Fruit fly (Drosophila melanogaster): Measurements from ENCODE around the gene Set.
A peak's percentile ranks its signal among the peaks of the same experiment; 100 is the strongest.

Gene Set

DNA sequence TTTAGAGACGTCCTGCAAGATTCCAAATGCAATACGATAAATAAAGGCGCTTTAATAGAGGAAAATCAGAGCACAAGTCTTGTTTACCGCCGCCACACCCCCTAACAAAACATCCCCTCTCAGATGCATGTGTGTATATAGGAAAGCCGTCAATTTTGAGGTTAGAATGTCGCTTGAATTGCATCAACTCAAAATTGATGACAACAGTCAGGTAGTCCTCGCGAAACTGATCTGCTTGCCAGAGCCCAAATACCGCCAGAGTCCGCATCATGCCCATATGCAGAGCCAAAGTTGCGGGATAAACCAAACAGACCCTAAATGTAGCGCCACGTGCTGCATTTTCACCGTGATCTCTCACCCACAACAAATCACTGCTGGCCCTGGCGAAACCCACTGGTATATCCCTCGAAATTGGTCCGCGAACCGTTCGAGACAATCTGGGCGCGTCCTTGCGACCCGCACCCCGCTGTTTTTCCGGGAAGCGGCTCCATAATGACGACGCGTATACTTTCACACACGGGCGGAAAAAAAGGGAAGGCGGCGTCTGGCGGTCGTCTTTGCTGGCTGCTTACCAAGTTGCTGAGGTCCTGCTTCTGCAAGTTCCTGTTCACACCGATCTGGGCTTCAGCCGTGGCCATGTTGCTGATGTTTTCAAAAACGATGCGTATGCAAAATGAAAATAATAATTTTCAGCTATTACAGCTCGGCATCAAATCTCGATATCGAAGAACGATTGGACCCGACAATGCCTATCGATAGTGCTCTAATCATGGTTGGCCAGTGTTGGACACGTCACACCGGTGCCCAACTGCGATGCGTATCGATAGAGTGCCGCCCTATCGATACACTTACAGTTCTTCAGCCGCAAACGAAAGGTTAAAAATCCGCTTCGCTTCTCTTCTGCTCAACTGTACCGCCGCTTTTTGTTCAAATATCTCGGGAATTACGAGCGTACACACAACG lies at the start of gene Set, which contains the start of gene eIF2gamma (continued):
- TF ChIP-seq Doc3 (GFP tag; IDR thresholded peaks at IDR 0.05; ENCODE audit: partially characterized antibody) (peak; percentile 85), wdn (GFP tag; IDR thresholded peaks at IDR 0.05) (0 out of 2 replicates have a peak, but pooled peaks have one; percentile 13), CG14860 (GFP tag; IDR thresholded peaks at IDR 0.05; ENCODE audit: partially characterized antibody) (peak; percentile 96), CG1024 (GFP tag; IDR thresholded peaks at IDR 0.05) (peak; percentile 39; the same call in 1 of the 2 replicates), GATAe (GFP tag; conservative IDR thresholded peaks at IDR 0.05) (0 out of 2 replicates have a peak, but pooled peaks have one; percentile 13), CG12659 (GFP tag; optimal IDR thresholded peaks at IDR 0.05) (peak; percentile 68), CG9437 (GFP tag; optimal IDR thresholded peaks at IDR 0.05) (no peak), CG33213 (GFP tag; optimal IDR thresholded peaks at IDR 0.05) (peak; percentile 3), vnd (GFP tag; IDR thresholded peaks at IDR 0.05; ENCODE audit: partially characterized antibody) (peak; percentile 96), ssp (GFP tag; IDR thresholded peaks at IDR 0.05) (peak; percentile 52), twi (tag; optimal IDR thresholded peaks at IDR 0.05) (peak; percentile 53), trh (GFP tag; optimal IDR thresholded peaks at IDR 0.05) (no peak), kni (GFP tag; optimal IDR thresholded peaks at IDR 0.05) (no peak), Rfx (GFP tag; IDR thresholded peaks at IDR 0.05) (peak; percentile 86), Hey (tag; optimal IDR thresholded peaks at IDR 0.05) (no peak), NfI (GFP tag; optimal IDR thresholded peaks at IDR 0.05) (no peak), CG17912 (GFP tag; optimal IDR thresholded peaks at IDR 0.05) (peak; percentile 33), CG11456 (GFP tag; IDR thresholded peaks at IDR 0.05) (peak; percentile 78; the same call in 2 of the 3 replicates), kah (GFP tag; optimal IDR thresholded peaks at IDR 0.05) (no peak), Myb (GFP tag; optimal IDR thresholded peaks at IDR 0.05) (peak; percentile 59), CG2116 (GFP tag; optimal IDR thresholded peaks at IDR 0.05) (peak; percentile 96), Hr51 (GFP tag; optimal IDR thresholded peaks at IDR 0.05) (peak in 1 of 2 experiments; percentile 14), CG10462 (GFP tag; optimal IDR thresholded peaks at IDR 0.05) (no peak), nmo (GFP tag; optimal IDR thresholded peaks at IDR 0.05) (peak; percentile 54), CG11695 (GFP tag; IDR thresholded peaks at IDR 0.05) (no peak), chinmo (GFP tag; IDR thresholded peaks at IDR 0.05; ENCODE audit: partially characterized antibody) (peak; percentile 95), Max (GFP tag; optimal IDR thresholded peaks at IDR 0.05) (peak; percentile 60), gfzf (GFP tag; optimal IDR thresholded peaks at IDR 0.05) (peak; percentile 22), crol (GFP tag; IDR thresholded peaks at IDR 0.05) (peak; percentile 61), Ets97D (GFP tag; optimal IDR thresholded peaks at IDR 0.05) (peak; percentile 77), CG13287 (GFP tag; IDR thresholded peaks at IDR 0.05; ENCODE audit: partially characterized antibody) (peak; percentile 97), prd (optimal IDR thresholded peaks at IDR 0.05) (no peak), prd (GFP tag; IDR thresholded peaks at IDR 0.05) (peak; percentile 54; the same call in 2 of the 3 replicates), Mrtf (GFP tag; IDR thresholded peaks at IDR 0.05) (0 out of 3 replicates have a peak, but pooled peaks have one; percentile 33), lmd (GFP tag; IDR thresholded peaks at IDR 0.05) (peak; percentile 16; the same call in 1 of the 2 replicates), Poxn (GFP tag; IDR thresholded peaks at IDR 0.05) (no peak), Asciz (GFP tag; optimal IDR thresholded peaks at IDR 0.05) (no peak), CG7839 (tag; optimal IDR thresholded peaks at IDR 0.05) (no peak), CG17829 (tag; optimal IDR thresholded peaks at IDR 0.05) (peak; percentile 54), CG17328 (GFP tag; IDR thresholded peaks at IDR 0.05) (peak; percentile 4; the same call in 1 of the 2 replicates), CG4617 (GFP tag; optimal IDR thresholded peaks at IDR 0.05; ENCODE audit: borderline replicate concordance) (peak; percentile 57), CG13775 (GFP tag; optimal IDR thresholded peaks at IDR 0.05) (peak; percentile 11), Dll (GFP tag; IDR thresholded peaks at IDR 0.05; ENCODE audit: partially characterized antibody) (peak; percentile 91), MBD-R2 (GFP tag; IDR thresholded peaks at IDR 0.05) (peak; percentile 88), tup (GFP tag; optimal IDR thresholded peaks at IDR 0.05) (peak; percentile 13), CG10366 (GFP tag; IDR thresholded peaks at IDR 0.05) (0 out of 2 replicates have a peak, but pooled peaks have one; percentile 28), cas (GFP tag; IDR thresholded peaks at IDR 0.05) (0 out of 2 replicates have a peak, but pooled peaks have one; percentile 29)

Measured in whole organism, embryonic.